Worm (Caenorhabditis elegans) whole organism, mixed stage, embryonic: ENCODE results near the gene him-10.

Experiments used
- nhr-12 ChIP-seq: fragments of 150-350 bp; optimal IDR thresholded peaks from 2 replicates; lab custom pipeline; 2014; ENCODE audit warnings: missing biosample characterization, missing genetic modification characterization
- pha-4 ChIP-seq: fragments of 150-350 bp; optimal IDR thresholded peaks from 2 replicates; lab custom pipeline; 2018; ENCODE audit warnings: missing biosample characterization, missing genetic modification reagents, missing genetic modification characterization
- snpc-4 ChIP-seq: fragments of 150-350 bp; optimal IDR thresholded peaks from 2 replicates; lab custom pipeline; 2014; ENCODE audit warnings: missing biosample characterization, missing genetic modification characterization
- ztf-11 ChIP-seq: fragments of 150-350 bp; optimal IDR thresholded peaks from 2 replicates; lab custom pipeline; 2014; ENCODE audit warnings: missing biosample characterization, missing genetic modification characterization

ce11 chrIII:5839598-5839997 is 36.5 kb downstream of the him-10 start:
- TF ChIP-seq pha-4: no peak
- no peak for TF ChIP-seq nhr-12 (tag; lab: Kevin White, UChicago)
- TF ChIP-seq snpc-4 (tag; lab: Kevin White, UChicago): no peak
- no peak for TF ChIP-seq ztf-11 (tag; lab: Kevin White, UChicago)
